Fruit fly (Drosophila melanogaster): ENCODE data around the gene CG4116.

The CG4116 gene

DNA sequence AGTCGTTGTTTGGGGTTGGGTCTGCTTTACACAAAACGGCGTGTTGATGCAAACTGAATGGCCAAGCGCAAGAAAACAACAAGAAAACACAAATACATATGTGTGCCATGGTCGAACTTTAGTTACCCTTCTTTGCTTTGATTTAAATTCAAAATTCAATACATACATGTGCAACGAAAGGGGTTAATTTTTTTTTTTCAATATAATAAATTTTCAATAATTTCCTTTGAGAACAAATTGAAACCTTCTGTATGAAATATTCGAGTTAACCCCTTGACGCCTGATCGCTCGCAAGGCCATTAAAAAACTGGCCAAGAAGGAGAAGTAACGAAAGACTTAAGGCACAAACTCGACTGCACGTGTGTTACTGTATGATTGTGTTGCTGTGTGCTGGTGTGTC is 48.7 kb downstream of the CG4116 start (continued):
- TF ChIP-seq Hsf (GFP tag; optimal IDR thresholded peaks at IDR 0.05) (peak; percentile 49), CG9932 (GFP tag; IDR thresholded peaks at IDR 0.05) (no peak), CG17385 (GFP tag; optimal IDR thresholded peaks at IDR 0.05) (peak; percentile 44), CG10543 (GFP tag; optimal IDR thresholded peaks at IDR 0.05) (no peak), CG1602 (GFP tag; optimal IDR thresholded peaks at IDR 0.05) (peak; percentile 41), HLH54F (GFP tag; optimal IDR thresholded peaks at IDR 0.05) (no peak), cg (GFP tag; optimal IDR thresholded peaks at IDR 0.05) (peak; percentile 22), Chrac-16 (GFP tag; optimal IDR thresholded peaks at IDR 0.05) (peak; percentile 30), h (optimal IDR thresholded peaks at IDR 0.05) (no peak), CG2712 (tag; optimal IDR thresholded peaks at IDR 0.05) (peak; percentile 76), pho (GFP tag; optimal IDR thresholded peaks at IDR 0.05) (no peak), row (GFP tag; IDR thresholded peaks at IDR 0.05) (peak; percentile 76), hb (GFP tag; IDR thresholded peaks at IDR 0.05; ENCODE audit: partially characterized antibody) (no peak), salm (tag; optimal IDR thresholded peaks at IDR 0.05) (peak; percentile 19), btn (GFP tag; optimal IDR thresholded peaks at IDR 0.05) (peak; percentile 26), CG11695 (GFP tag; IDR thresholded peaks at IDR 0.05) (peak; percentile 57; the same call in 1 of the 3 replicates), CG10979 (tag; optimal IDR thresholded peaks at IDR 0.05) (peak; percentile 78), CG4617 (GFP tag; optimal IDR thresholded peaks at IDR 0.05; ENCODE audit: borderline replicate concordance) (no peak), tio (GFP tag; optimal IDR thresholded peaks at IDR 0.05) (no peak), Poxn (GFP tag; IDR thresholded peaks at IDR 0.05) (no peak), CG12104 (GFP tag; optimal IDR thresholded peaks at IDR 0.05) (peak; percentile 24), CG1529 (GFP tag; optimal IDR thresholded peaks at IDR 0.05) (peak; percentile 49), ken (GFP tag; IDR thresholded peaks at IDR 0.05) (peak; percentile 64; the same call in 1 of the 3 replicates), MBD-R2 (GFP tag; IDR thresholded peaks at IDR 0.05) (no peak), disco-r (GFP tag; optimal IDR thresholded peaks at IDR 0.05) (no peak), CG9876 (GFP tag; optimal IDR thresholded peaks at IDR 0.05) (no peak), cwo (GFP tag; optimal IDR thresholded peaks at IDR 0.05) (no peak), nmo (GFP tag; optimal IDR thresholded peaks at IDR 0.05) (peak; percentile 81), Lpt (GFP tag; optimal IDR thresholded peaks at IDR 0.05) (no peak), HHEX (GFP tag; optimal IDR thresholded peaks at IDR 0.05) (peak; percentile 54), CG14965 (GFP tag; optimal IDR thresholded peaks at IDR 0.05; ENCODE audit: borderline replicate concordance) (no peak), CG33557 (GFP tag; optimal IDR thresholded peaks at IDR 0.05) (peak; percentile 58), CG4730 (GFP tag; IDR thresholded peaks at IDR 0.05) (peak; percentile 52), pum (GFP tag; optimal IDR thresholded peaks at IDR 0.05) (peak; percentile 34), lab (GFP tag; optimal IDR thresholded peaks at IDR 0.05) (peak; percentile 56), unc-4 (GFP tag; IDR thresholded peaks at IDR 0.05; ENCODE audit: partially characterized antibody) (no peak), CG12155 (GFP tag; optimal IDR thresholded peaks at IDR 0.05) (peak; percentile 15), CG10654 (GFP tag; optimal IDR thresholded peaks at IDR 0.05) (peak; percentile 14), pnt (GFP tag; optimal IDR thresholded peaks at IDR 0.05) (peak; percentile 20), CG18599 (GFP tag; optimal IDR thresholded peaks at IDR 0.05) (peak; percentile 8), Ssrp (tag; optimal IDR thresholded peaks at IDR 0.05) (peak; percentile 69), prd (optimal IDR thresholded peaks at IDR 0.05) (no peak), prd (GFP tag; IDR thresholded peaks at IDR 0.05) (peak; percentile 70), CG6272 (GFP tag; IDR thresholded peaks at IDR 0.05) (peak; percentile 56; the same call in 1 of the 2 replicates), Taf1 (GFP tag; IDR thresholded peaks at IDR 0.05) (no peak), CG6254 (GFP tag; optimal IDR thresholded peaks at IDR 0.05) (peak; percentile 37), Nf-YC (tag; optimal IDR thresholded peaks at IDR 0.05) (no peak), pfk (GFP tag; optimal IDR thresholded peaks at IDR 0.05) (no peak), pzg (GFP tag; optimal IDR thresholded peaks at IDR 0.05) (no peak), vvl (GFP tag; IDR thresholded peaks at IDR 0.05) (peak; percentile 81), CG10321 (GFP tag; IDR thresholded peaks at IDR 0.05) (no peak), mam (GFP tag; optimal IDR thresholded peaks at IDR 0.05) (no peak)
